Worm (Caenorhabditis elegans) whole organism, early embryonic: ENCODE measurements around the gene acs-1.

ENCODE experiments used
- B0310.2 ChIP-seq: sonication (generic microtip); optimal IDR thresholded peaks from 2 replicates; lab custom pipeline; 2016; ENCODE audit warnings: mild to moderate bottlenecking, missing genetic modification characterization, missing compliant biosample characterization
- aly-1 ChIP-seq: sonication (generic microtip); optimal IDR thresholded peaks from 2 replicates; lab custom pipeline; 2016; ENCODE audit warnings: missing genetic modification characterization, missing compliant biosample characterization
- ama-1 ChIP-seq: fragments of 150-350 bp; optimal IDR thresholded peaks from 2 replicates; lab custom pipeline; 2014
- ceh-13 ChIP-seq: fragments of 200-800 bp; sonication (Bioruptor generic); optimal IDR thresholded peaks from 2 replicates; lab custom pipeline; 2018; ENCODE audit warnings: mild to moderate bottlenecking, missing genetic modification characterization, missing compliant biosample characterization
- ceh-36 ChIP-seq: sonication (generic microtip); optimal IDR thresholded peaks from 2 replicates; lab custom pipeline; 2016; ENCODE audit warnings: missing genetic modification characterization, inconsistent platforms, missing compliant biosample characterization
- ets-7 ChIP-seq: sonication (generic microtip); optimal IDR thresholded peaks from 2 replicates; lab custom pipeline; 2016; ENCODE audit warnings: missing genotype, missing genetic modification characterization, missing compliant biosample characterization
- flt-1 ChIP-seq: fragments of 200-800 bp; sonication (Bioruptor generic); IDR thresholded peaks from 2 replicates; pipeline ENCODE4 v1.3.6; 2022; ENCODE audit warnings: missing genetic modification characterization, missing compliant biosample characterization
- hmbx-1 ChIP-seq: sonication (generic microtip); optimal IDR thresholded peaks from 2 replicates; lab custom pipeline; 2016; ENCODE audit warnings: mild to moderate bottlenecking, missing genetic modification characterization, missing compliant biosample characterization
- hnd-1 ChIP-seq: sonication (generic microtip); optimal IDR thresholded peaks from 2 replicates; lab custom pipeline; 2016; ENCODE audit warnings: missing genetic modification characterization, missing compliant biosample characterization
- tbx-11 ChIP-seq: fragments of 200-800 bp; sonication (Bioruptor generic); IDR thresholded peaks from 2 replicates; pipeline ENCODE4 v1.3.6; 2022; ENCODE audit warnings: missing genetic modification characterization, missing compliant biosample characterization
- tra-4 ChIP-seq: sonication (generic microtip); optimal IDR thresholded peaks from 2 replicates; lab custom pipeline; 2017; ENCODE audit warnings: missing genetic modification characterization, missing compliant biosample characterization

DNA sequence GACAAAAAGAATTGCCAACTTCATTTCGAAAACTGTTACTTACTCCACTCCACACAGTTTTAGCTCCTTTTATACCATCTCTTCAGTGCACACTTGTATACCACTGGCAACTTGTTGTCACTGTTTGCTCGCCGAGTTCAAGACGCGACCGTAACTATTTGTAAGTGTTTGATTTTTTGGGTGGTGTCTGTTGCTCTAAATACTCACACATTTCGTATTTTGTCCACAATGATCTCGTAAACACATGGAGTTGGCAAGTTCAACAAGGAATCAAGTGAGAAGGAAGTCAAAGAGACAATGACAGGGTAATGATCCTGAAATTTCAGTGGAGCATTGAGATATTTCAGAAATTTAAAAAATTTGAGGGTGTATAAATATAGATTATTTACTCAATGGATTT is 8.2 kb downstream of the acs-1 start, which contains the start of gene hpo-26:
- TF ChIP-seq hnd-1 (tag; lab: Kevin White, UChicago) = no peak
- TF ChIP-seq B0310.2 (tag; lab: Kevin White, UChicago) = no peak
- TF ChIP-seq ceh-13 = no peak
- TF ChIP-seq ama-1 (lab: Kevin White, UChicago) = no peak
- TF ChIP-seq tra-4 (tag; lab: Kevin White, UChicago) = no peak
- no peak for TF ChIP-seq aly-1
- no peak for TF ChIP-seq hmbx-1 (tag; lab: Kevin White, UChicago)
- TF ChIP-seq tbx-11 (GFP tag; lab: Robert Waterston, UW) = no peak
- no peak for TF ChIP-seq flt-1
- no peak for TF ChIP-seq ets-7
- no peak for TF ChIP-seq ceh-36 (tag; lab: Kevin White, UChicago)
